Worm (Caenorhabditis elegans) whole organism, late embryonic: ENCODE measurements around the gene srw-109.
A peak's percentile ranks its signal among the peaks of the same experiment; 100 is the strongest.

ENCODE experiments used
- C38D4.7 ChIP-seq: fragments of 200-800 bp; sonication (Bioruptor generic); optimal IDR thresholded peaks from 2 replicates; lab custom pipeline; 2018; ENCODE audit warnings: mild to moderate bottlenecking, missing genetic modification characterization, moderate library complexity, missing compliant biosample characterization
- F13H6.1 ChIP-seq: sonication (generic microtip); optimal IDR thresholded peaks from 2 replicates; lab custom pipeline; 2016; ENCODE audit warnings: missing genetic modification characterization, missing compliant biosample characterization
- K02D7.2 ChIP-seq: sonication (generic microtip); optimal IDR thresholded peaks from 2 replicates; lab custom pipeline; 2017; ENCODE audit warnings: mild to moderate bottlenecking, missing genetic modification characterization, missing compliant biosample characterization
- K09A11.1 ChIP-seq: sonication (generic microtip); optimal IDR thresholded peaks from 2 replicates; lab custom pipeline; 2017; ENCODE audit warnings: antibody characterized with exemption, mild to moderate bottlenecking, missing genetic modification characterization, missing compliant biosample characterization; ENCODE audit not compliant: insufficient read depth
- T23F11.4 ChIP-seq: fragments of 200-800 bp; sonication (Bioruptor generic); optimal IDR thresholded peaks from 2 replicates; lab custom pipeline; 2018; ENCODE audit warnings: mild to moderate bottlenecking, missing genetic modification characterization, missing compliant biosample characterization
- Y22D7AL.16 ChIP-seq: sonication (generic microtip); optimal IDR thresholded peaks from 2 replicates; lab custom pipeline; 2016; ENCODE audit warnings: missing genetic modification characterization, missing compliant biosample characterization
- ama-1 ChIP-seq: fragments of 150-350 bp; optimal IDR thresholded peaks from 2 replicates; lab custom pipeline; 2014
- ceh-18 ChIP-seq: sonication (generic microtip); optimal IDR thresholded peaks from 2 replicates; lab custom pipeline; 2016; ENCODE audit warnings: missing genetic modification characterization, missing compliant biosample characterization
- ceh-19 ChIP-seq: fragments of 200-800 bp; sonication (Bioruptor generic); optimal IDR thresholded peaks from 2 replicates; lab custom pipeline; 2018; ENCODE audit warnings: mild to moderate bottlenecking, missing genetic modification characterization, missing compliant biosample characterization
- ceh-34 ChIP-seq: sonication (generic microtip); optimal IDR thresholded peaks from 2 replicates; lab custom pipeline; 2016; ENCODE audit warnings: mild to moderate bottlenecking, missing genetic modification characterization, missing compliant biosample characterization
- ceh-6 ChIP-seq: fragments of 200-800 bp; sonication (Bioruptor generic); optimal IDR thresholded peaks from 2 replicates; lab custom pipeline; 2018; ENCODE audit warnings: mild to moderate bottlenecking, missing genetic modification characterization, missing compliant biosample characterization
- che-1 ChIP-seq: sonication (generic microtip); optimal IDR thresholded peaks from 2 replicates; lab custom pipeline; 2016; ENCODE audit warnings: mild to moderate bottlenecking, missing genetic modification characterization, missing compliant biosample characterization
- dve-1 ChIP-seq: sonication (generic microtip); optimal IDR thresholded peaks from 2 replicates; lab custom pipeline; 2017; ENCODE audit warnings: antibody characterized with exemption, mild to moderate bottlenecking, missing genetic modification characterization, missing compliant biosample characterization
- ets-4 ChIP-seq: sonication (generic microtip); optimal IDR thresholded peaks from 2 replicates; lab custom pipeline; 2016; ENCODE audit warnings: missing genetic modification characterization, missing compliant biosample characterization
- eyg-1 ChIP-seq: sonication (generic microtip); optimal IDR thresholded peaks from 2 replicates; lab custom pipeline; 2016; ENCODE audit warnings: missing genotype, missing genetic modification characterization, missing compliant biosample characterization
- fkh-10 ChIP-seq: fragments of 150-350 bp; optimal IDR thresholded peaks from 2 replicates; lab custom pipeline; 2014; ENCODE audit warnings: missing biosample characterization, missing genetic modification reagents, missing genetic modification characterization
- fkh-6 ChIP-seq: sonication (generic microtip); optimal IDR thresholded peaks from 2 replicates; lab custom pipeline; 2016; ENCODE audit warnings: missing genetic modification characterization, missing compliant biosample characterization
- gmeb-2 ChIP-seq: sonication (generic microtip); optimal IDR thresholded peaks from 2 replicates; lab custom pipeline; 2016; ENCODE audit warnings: missing genetic modification characterization, inconsistent platforms, missing compliant biosample characterization
- hlh-13 ChIP-seq: fragments of 200-800 bp; sonication (Bioruptor generic); optimal IDR thresholded peaks from 2 replicates; lab custom pipeline; 2018; ENCODE audit warnings: mild to moderate bottlenecking, missing genetic modification characterization, missing compliant biosample characterization
- hlh-15 ChIP-seq: sonication (generic microtip); optimal IDR thresholded peaks from 2 replicates; lab custom pipeline; 2016; ENCODE audit warnings: missing genetic modification characterization, missing compliant biosample characterization
- hlh-30 ChIP-seq: sonication (generic microtip); optimal IDR thresholded peaks from 2 replicates; lab custom pipeline; 2017; ENCODE audit warnings: antibody characterized with exemption, missing genetic modification characterization, missing compliant biosample characterization; ENCODE audit not compliant: insufficient read depth
- hlh-6 ChIP-seq: sonication (generic microtip); optimal IDR thresholded peaks from 2 replicates; lab custom pipeline; 2016; ENCODE audit warnings: missing genotype, missing genetic modification characterization, missing compliant biosample characterization
- hlh-8 ChIP-seq: sonication (generic microtip); optimal IDR thresholded peaks from 2 replicates; lab custom pipeline; 2016; ENCODE audit warnings: missing genotype, missing genetic modification characterization, missing compliant biosample characterization
- nfya-1 ChIP-seq: sonication (generic microtip); optimal IDR thresholded peaks from 2 replicates; lab custom pipeline; 2017; ENCODE audit warnings: missing genetic modification characterization, mild to moderate bottlenecking, missing compliant biosample characterization, antibody characterized with exemption, moderate library complexity
- nhr-232 ChIP-seq: sonication (generic microtip); optimal IDR thresholded peaks from 2 replicates; lab custom pipeline; 2016; ENCODE audit warnings: missing genetic modification characterization, missing compliant biosample characterization
- npax-4 ChIP-seq: sonication (generic microtip); optimal IDR thresholded peaks from 2 replicates; lab custom pipeline; 2016; ENCODE audit warnings: missing genetic modification characterization, missing compliant biosample characterization
- odd-2 ChIP-seq: sonication (generic microtip); optimal IDR thresholded peaks from 2 replicates; lab custom pipeline; 2017; ENCODE audit warnings: antibody characterized with exemption, mild to moderate bottlenecking, missing genetic modification characterization, missing compliant biosample characterization
- pax-1 ChIP-seq: fragments of 150-350 bp; optimal IDR thresholded peaks from 2 replicates; lab custom pipeline; 2014; ENCODE audit warnings: missing biosample characterization, missing genetic modification characterization
- sdc-2 ChIP-seq: sonication (generic microtip); optimal IDR thresholded peaks from 2 replicates; lab custom pipeline; 2016; ENCODE audit warnings: missing genotype, missing genetic modification characterization, missing compliant biosample characterization
- sox-2 ChIP-seq: fragments of 200-800 bp; sonication (Bioruptor generic); IDR thresholded peaks from 2 replicates; pipeline ENCODE4 v1.3.6; 2022; ENCODE audit warnings: missing genetic modification reagents, missing genetic modification characterization, missing compliant biosample characterization
- sox-4 ChIP-seq: sonication (generic microtip); optimal IDR thresholded peaks from 2 replicates; lab custom pipeline; 2017; ENCODE audit warnings: mild to moderate bottlenecking, missing genetic modification characterization, inconsistent platforms, missing compliant biosample characterization
- tbx-7 ChIP-seq: sonication (generic microtip); optimal IDR thresholded peaks from 2 replicates; lab custom pipeline; 2016; ENCODE audit warnings: missing genotype, missing genetic modification characterization, missing compliant biosample characterization
- unc-3 ChIP-seq, 2 experiments: fragments of 200-800 bp in 1 of 2; sonication (Bioruptor generic) in 1 of 2; sonication (generic microtip) in 1 of 2; conservative IDR thresholded peaks in 1 of 2; optimal IDR thresholded peaks in 1 of 2; 2 replicates each; pipeline versions ENCODE4 v1.3.6 to Lab custom; 2016 to 2022; ENCODE audit warnings: missing compliant biosample characterization in 2 of 2, missing genetic modification characterization in 2 of 2, missing genetic modification reagents in 1 of 2
- unc-42 ChIP-seq: sonication (generic microtip); optimal IDR thresholded peaks from 2 replicates; lab custom pipeline; 2016; ENCODE audit warnings: missing genotype, missing genetic modification characterization, missing compliant biosample characterization
- zip-5 ChIP-seq: sonication (generic microtip); optimal IDR thresholded peaks from 2 replicates; lab custom pipeline; 2016; ENCODE audit warnings: missing genetic modification characterization, missing compliant biosample characterization

The srw-109 gene

DNA sequence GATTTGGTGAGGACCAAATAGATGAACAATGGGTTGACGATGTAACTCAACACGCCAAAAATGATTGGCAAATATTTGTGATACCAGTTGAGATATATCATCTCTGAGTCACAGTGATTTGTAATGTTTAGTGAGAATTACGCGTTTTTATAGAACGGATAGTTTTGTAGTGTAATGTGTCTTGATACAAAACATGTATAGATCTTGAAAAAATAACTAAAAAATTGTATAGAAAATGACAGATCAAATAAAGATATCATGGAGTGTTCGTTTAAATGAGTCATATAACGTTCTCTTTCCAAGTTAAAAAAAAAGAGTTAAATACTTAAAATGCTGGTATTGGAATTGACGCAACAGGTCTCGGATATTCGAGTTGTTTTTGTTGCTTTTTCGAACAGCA, 45.7 kb upstream of the srw-109 start, which contains the start of gene srj-6:
Gene srj-6, minus strand, starts transcription at position 101 of the 400 bp plus-strand sequence.
- no peak for TF ChIP-seq che-1 (tag; lab: Kevin White, UChicago)
- no peak for TF ChIP-seq fkh-10
- no peak for TF ChIP-seq ets-4 (tag; lab: Kevin White, UChicago)
- TF ChIP-seq ceh-6 (GFP tag; lab: Kevin White, UChicago): no peak

DNA sequence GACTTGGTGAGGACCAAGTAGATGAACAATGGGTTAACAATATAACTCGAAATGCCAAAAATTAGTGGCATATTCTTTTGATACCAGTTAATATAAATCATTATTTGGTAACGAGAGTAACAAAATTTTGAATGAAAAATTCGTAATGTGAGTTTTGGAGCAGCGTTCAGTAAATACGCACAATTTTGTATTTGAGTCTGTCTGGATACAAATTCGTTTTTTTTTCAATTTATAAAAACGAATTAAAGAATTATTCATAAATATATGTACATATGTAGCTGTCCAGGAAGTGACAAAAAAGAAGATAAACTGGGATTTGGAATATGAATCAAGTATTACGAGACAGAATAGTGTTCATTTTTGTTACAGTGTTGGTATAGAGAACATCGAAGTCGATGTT, 44.2 kb upstream of the srw-109 start, which contains the start of gene srj-5:
Gene srj-5, minus strand, starts transcription at position 101 of the 400 bp plus-strand sequence.
- TF ChIP-seq pax-1 (tag; lab: Kevin White, UChicago) (no peak), gmeb-2 (tag; lab: Kevin White, UChicago) (no peak), ceh-19 (GFP tag; lab: Kevin White, UChicago) (no peak), fkh-10 (no peak), T23F11.4 (GFP tag; lab: Kevin White, UChicago) (no peak), ceh-6 (GFP tag; lab: Kevin White, UChicago) (no peak), unc-42 (tag; lab: Kevin White, UChicago) (no peak), C38D4.7 (GFP tag; lab: Kevin White, UChicago) (no peak), unc-3 (GFP tag; conservative IDR thresholded peaks at IDR 0.05; lab: Robert Waterston, UW) (no peak), unc-3 (tag; optimal IDR thresholded peaks at IDR 0.05; lab: Kevin White, UChicago) (no peak)

DNA sequence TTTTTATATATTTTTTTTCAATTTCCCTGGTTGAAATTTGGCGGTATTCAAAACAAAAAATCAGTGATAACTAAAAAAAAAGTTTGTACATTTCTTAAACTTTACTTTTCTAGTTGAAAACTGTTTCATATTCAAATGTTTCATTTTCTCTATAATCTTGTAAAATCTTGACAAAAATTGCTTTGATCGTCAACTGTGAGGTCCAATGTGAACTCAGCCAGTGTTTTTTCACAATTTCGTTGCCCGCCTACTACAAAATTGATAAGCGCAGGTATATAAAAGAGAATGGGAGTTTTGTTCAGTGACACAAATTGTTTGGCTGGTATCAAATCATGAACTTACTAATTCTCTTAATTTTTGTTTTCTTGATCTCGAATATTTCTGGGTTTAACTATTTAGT, 38.1 kb upstream of the srw-109 start, which contains the start of gene ugt-42:
Gene ugt-42, plus strand, starts transcription at position 301 of the 400 bp plus-strand sequence.
- TF ChIP-seq T23F11.4 (GFP tag; lab: Kevin White, UChicago) (no peak), odd-2 (tag; lab: Kevin White, UChicago) (no peak), K02D7.2 (tag; lab: Kevin White, UChicago) (no peak), tbx-7 (tag; lab: Kevin White, UChicago) (no peak), hlh-15 (tag; lab: Kevin White, UChicago) (no peak), hlh-13 (no peak), unc-3 (GFP tag; conservative IDR thresholded peaks at IDR 0.05; lab: Robert Waterston, UW) (no peak), unc-3 (tag; optimal IDR thresholded peaks at IDR 0.05; lab: Kevin White, UChicago) (no peak), ceh-19 (GFP tag; lab: Kevin White, UChicago) (no peak), ceh-18 (tag; lab: Kevin White, UChicago) (no peak), K09A11.1 (tag; lab: Kevin White, UChicago) (no peak), F13H6.1 (tag; lab: Kevin White, UChicago) (no peak), fkh-6 (tag; lab: Kevin White, UChicago) (no peak), zip-5 (tag; lab: Kevin White, UChicago) (no peak), dve-1 (tag; lab: Kevin White, UChicago) (no peak), ceh-34 (no peak), sox-4 (tag; lab: Kevin White, UChicago) (no peak), npax-4 (tag; lab: Kevin White, UChicago) (no peak), nhr-232 (tag; lab: Kevin White, UChicago) (no peak), eyg-1 (tag; lab: Kevin White, UChicago) (no peak), Y22D7AL.16 (tag; lab: Kevin White, UChicago) (no peak)

DNA sequence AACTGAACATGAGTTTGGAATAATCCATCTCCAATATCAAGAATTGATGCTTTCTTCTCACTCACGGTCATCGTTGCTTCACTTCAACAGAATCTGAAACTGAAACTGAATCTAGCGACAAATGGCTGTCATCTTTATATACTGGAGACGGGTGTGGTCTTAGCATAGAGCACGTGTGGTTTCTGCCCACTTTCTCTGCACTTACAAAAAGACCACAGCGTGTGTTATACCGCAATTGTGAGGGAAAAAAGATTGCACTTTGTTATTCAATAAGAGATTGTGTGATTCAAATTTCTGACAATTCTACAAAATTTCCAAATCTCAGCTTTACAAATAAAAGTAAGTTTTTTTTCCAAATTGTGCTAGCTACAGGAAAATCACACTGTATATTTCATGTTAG, 37.4 kb upstream of the srw-109 start, which contains the start of gene F48G7.12:
Gene F48G7.12, minus strand, starts transcription at position 101 of the 400 bp plus-strand sequence.
- TF ChIP-seq hlh-6 (no peak), eyg-1 (tag; lab: Kevin White, UChicago) (no peak), hlh-8 (tag; lab: Kevin White, UChicago) (no peak), npax-4 (tag; lab: Kevin White, UChicago) (no peak), sox-2 (GFP tag; lab: Robert Waterston, UW) (no peak)

DNA sequence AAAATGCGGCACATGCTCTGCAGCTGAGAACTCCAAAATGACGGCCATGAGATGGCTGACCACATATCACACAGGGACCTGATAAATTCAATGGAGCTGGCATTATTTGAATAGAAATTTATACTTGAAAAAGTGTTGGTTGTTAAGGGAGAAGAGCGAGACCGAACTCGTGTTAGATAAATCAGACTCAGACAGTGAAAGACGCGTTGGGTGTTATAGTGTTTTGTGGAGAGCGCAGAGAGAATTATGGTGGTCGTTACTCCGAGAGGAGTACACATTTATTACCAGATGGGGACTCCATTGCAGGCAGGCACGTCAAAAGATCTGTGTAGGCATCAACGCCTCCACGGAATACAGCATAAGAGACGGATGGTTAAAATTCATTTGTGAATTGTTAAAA, 34.0 kb upstream of the srw-109 start, which contains the start of gene nhr-190:
Gene nhr-190, minus strand, starts transcription at position 175 of the 400 bp plus-strand sequence.
- TF ChIP-seq hlh-30 (tag; lab: Kevin White, UChicago) (peak; percentile 29), ama-1 (no peak), nfya-1 (peak; percentile 18), sdc-2 (no peak), sox-2 (GFP tag; lab: Robert Waterston, UW) (no peak)
